Worm (Caenorhabditis elegans) whole organism, L4 larva: ENCODE measurements around the gene F09F7.5.

Source experiments
- pha-4 ChIP-seq, 2 experiments: fragments of 150-350 bp in 1 of 2; fragments of 200-800 bp in 1 of 2; sonication (Bioruptor generic) in 1 of 2; IDR thresholded peaks in 1 of 2; optimal IDR thresholded peaks in 1 of 2; 2 replicates each; pipeline versions ENCODE4 v1.3.6 to Lab custom; 2014 to 2022; ENCODE audit warnings: missing genetic modification characterization in 2 of 2, missing genetic modification reagents in 2 of 2, missing biosample characterization in 1 of 2, missing compliant biosample characterization in 1 of 2
- pqm-1 ChIP-seq: sonication (generic microtip); optimal IDR thresholded peaks from 2 replicates; lab custom pipeline; 2017; ENCODE audit warnings: missing biosample characterization, missing genetic modification characterization

DNA sequence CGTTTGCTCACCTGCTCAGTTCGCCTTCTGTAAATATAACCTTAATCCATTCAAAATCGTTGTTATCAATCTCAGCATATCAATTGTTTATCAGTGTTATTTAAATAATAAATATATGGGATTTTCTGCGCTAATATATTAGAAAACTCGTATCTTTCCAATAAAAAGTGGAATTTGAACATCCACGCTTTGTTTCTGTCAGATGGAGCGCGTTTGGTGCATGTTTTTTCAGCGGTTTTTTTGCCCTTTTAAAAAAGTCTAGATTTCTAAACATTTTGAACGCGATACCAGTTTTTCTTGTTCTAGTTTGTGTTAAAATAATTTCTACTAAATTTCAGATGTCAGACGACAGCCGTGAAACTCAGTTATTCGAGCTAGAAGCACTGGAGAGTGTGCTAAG is 40.1 kb downstream of the F09F7.5 start, which contains the start of gene F56D2.2:
- TF ChIP-seq pqm-1 (tag; lab: Kevin White, UChicago) (no peak), pha-4 (GFP tag; IDR thresholded peaks at IDR 0.05; lab: Robert Waterston, UW) (no peak), pha-4 (tag; optimal IDR thresholded peaks at IDR 0.05; lab: Kevin White, UChicago) (no peak)
